Fruit fly (Drosophila melanogaster) whole organism, embryonic: Measurements from ENCODE around the gene HemK2.

Experiments
- Abd-B ChIP-seq: fragments of 200-800 bp; sonication (Bioruptor generic); optimal IDR thresholded peaks from 2 replicates; lab custom pipeline; 2018; ENCODE audit warnings: missing biosample characterization, mild to moderate bottlenecking, missing genetic modification characterization, moderate library complexity
- Ada2b ChIP-seq: fragments of 200-800 bp; sonication (Bioruptor generic); IDR thresholded peaks from 2 replicates; pipeline ENCODE4 v1.3.6; 2022; ENCODE audit warnings: missing biosample characterization, missing genetic modification characterization
- Aef1 ChIP-seq: fragments of 200-800 bp; sonication (Bioruptor generic); IDR thresholded peaks from 3 replicates; pipeline ENCODE4 v1.3.6; 2022; ENCODE audit warnings: missing biosample characterization, missing genetic modification characterization
- CG11504 ChIP-seq: fragments of 200-800 bp; sonication (Bioruptor generic); optimal IDR thresholded peaks from 3 replicates; lab custom pipeline; 2019; ENCODE audit warnings: missing biosample characterization, mild to moderate bottlenecking, missing genetic modification characterization, moderate library complexity
- CG12236 ChIP-seq: fragments of 200-800 bp; sonication (Bioruptor generic); optimal IDR thresholded peaks from 2 replicates; lab custom pipeline; 2016; ENCODE audit warnings: missing biosample characterization, missing genetic modification characterization
- CG13123 ChIP-seq: fragments of 200-800 bp; sonication (Bioruptor generic); optimal IDR thresholded peaks from 2 replicates; lab custom pipeline; 2016; ENCODE audit warnings: missing biosample characterization, missing genetic modification characterization
- CG15696 ChIP-seq: fragments of 200-800 bp; sonication (Bioruptor generic); optimal IDR thresholded peaks from 2 replicates; lab custom pipeline; 2019; ENCODE audit warnings: missing biosample characterization, mild to moderate bottlenecking, missing genetic modification characterization, moderate library complexity
- CG16863 ChIP-seq: fragments of 200-800 bp; sonication (Bioruptor generic); optimal IDR thresholded peaks from 3 replicates; lab custom pipeline; 2016; ENCODE audit warnings: missing biosample characterization, missing genetic modification characterization
- CG17361 ChIP-seq: fragments of 200-800 bp; sonication (Bioruptor generic); IDR thresholded peaks from 3 replicates; pipeline ENCODE4 v1.3.6; 2022; ENCODE audit warnings: missing biosample characterization, missing genetic modification characterization
- CG2120 ChIP-seq: fragments of 200-800 bp; sonication (Bioruptor generic); optimal IDR thresholded peaks from 3 replicates; lab custom pipeline; 2016; ENCODE audit warnings: missing biosample characterization, missing genetic modification characterization
- CG2889 ChIP-seq: fragments of 200-800 bp; sonication (Bioruptor generic); IDR thresholded peaks from 3 replicates; pipeline ENCODE4 v1.3.6; 2022; ENCODE audit warnings: missing biosample characterization, missing genetic modification characterization
- CG3163 ChIP-seq: fragments of 200-800 bp; sonication (Bioruptor generic); optimal IDR thresholded peaks from 3 replicates; lab custom pipeline; 2016; ENCODE audit warnings: missing biosample characterization, missing genetic modification characterization
- CG33557 ChIP-seq: fragments of 200-800 bp; sonication (Bioruptor generic); optimal IDR thresholded peaks from 2 replicates; lab custom pipeline; 2019; ENCODE audit warnings: missing biosample characterization, mild to moderate bottlenecking, missing genetic modification characterization, moderate library complexity
- CG3726 ChIP-seq: fragments of 200-800 bp; sonication (Bioruptor generic); IDR thresholded peaks from 3 replicates; pipeline ENCODE4, ENCODE4 v1.3.6; 2022; ENCODE audit warnings: missing biosample characterization, missing genetic modification characterization
- CG3838 ChIP-seq: fragments of 200-800 bp; sonication (Bioruptor generic); optimal IDR thresholded peaks from 3 replicates; lab custom pipeline; 2016; ENCODE audit warnings: missing biosample characterization, missing genetic modification characterization
- CG3847 ChIP-seq: fragments of 200-800 bp; sonication (Bioruptor generic); IDR thresholded peaks from 2 replicates; pipeline ENCODE4 v1.3.6; 2022; ENCODE audit warnings: missing biosample characterization, missing genetic modification characterization
- CG43689 ChIP-seq: fragments of 200-800 bp; sonication (Bioruptor generic); IDR thresholded peaks from 2 replicates; pipeline ENCODE4 v1.3.6; 2022; ENCODE audit warnings: missing biosample characterization, missing genetic modification characterization
- CG7271 ChIP-seq: fragments of 200-800 bp; sonication (Bioruptor generic); optimal IDR thresholded peaks from 2 replicates; lab custom pipeline; 2018; ENCODE audit warnings: missing biosample characterization, mild to moderate bottlenecking, missing genetic modification characterization, moderate library complexity
- CG7839 ChIP-seq: fragments of 200-800 bp; sonication (Bioruptor generic); optimal IDR thresholded peaks from 3 replicates; lab custom pipeline; 2018; ENCODE audit warnings: missing biosample characterization, mild to moderate bottlenecking, missing genetic modification characterization, moderate library complexity
- CG7987 ChIP-seq: fragments of 200-800 bp; sonication (Bioruptor generic); optimal IDR thresholded peaks from 2 replicates; lab custom pipeline; 2018; ENCODE audit warnings: missing biosample characterization, mild to moderate bottlenecking, missing genetic modification characterization, moderate library complexity
- CG8359 ChIP-seq: fragments of 200-800 bp; sonication (Bioruptor generic); optimal IDR thresholded peaks from 2 replicates; lab custom pipeline; 2017; ENCODE audit warnings: missing biosample characterization, mild to moderate bottlenecking, missing genetic modification characterization, borderline replicate concordance
- CG9797 ChIP-seq: fragments of 200-800 bp; sonication (Bioruptor generic); optimal IDR thresholded peaks from 3 replicates; lab custom pipeline; 2018; ENCODE audit warnings: missing biosample characterization, mild to moderate bottlenecking, missing genetic modification characterization
- D ChIP-seq, 2 experiments: fragments of 200-800 bp in 1 of 2; fragments of >200 bp in 1 of 2; sonication (Bioruptor generic) in 1 of 2; optimal IDR thresholded peaks; 2 replicates in 1 of 2; 3 replicates in 1 of 2; lab custom pipeline; 2017; ENCODE audit warnings: mild to moderate bottlenecking in 1 of 2, missing biosample characterization in 1 of 2, missing genetic modification characterization in 1 of 2, missing genetic modification reagents in 1 of 2
- E2f1 ChIP-seq: fragments of 200-800 bp; sonication (Bioruptor generic); IDR thresholded peaks from 2 replicates; pipeline ENCODE4 v1.3.6; 2022; ENCODE audit warnings: missing biosample characterization, missing genetic modification characterization
- Elba2 ChIP-seq: fragments of 200-800 bp; sonication (Bioruptor generic); optimal IDR thresholded peaks from 3 replicates; lab custom pipeline; 2016; ENCODE audit warnings: missing biosample characterization, missing genetic modification characterization
- HLH54F ChIP-seq: fragments of 200-800 bp; sonication (Bioruptor generic); optimal IDR thresholded peaks from 3 replicates; lab custom pipeline; 2016; ENCODE audit warnings: missing biosample characterization, missing genetic modification characterization
- Hr3 ChIP-seq: fragments of 200-800 bp; sonication (Bioruptor generic); optimal IDR thresholded peaks from 3 replicates; lab custom pipeline; 2016; ENCODE audit warnings: missing biosample characterization, missing genetic modification characterization
- Hr39 ChIP-seq: fragments of >200 bp; optimal IDR thresholded peaks from 2 replicates; lab custom pipeline; 2017
- Hr78 ChIP-seq, 2 experiments: fragments of 200-800 bp in 1 of 2; fragments of >200 bp in 1 of 2; sonication (Bioruptor generic) in 1 of 2; optimal IDR thresholded peaks; 2 replicates each; lab custom pipeline; 2017 to 2019; ENCODE audit warnings: missing biosample characterization in 2 of 2, missing genetic modification characterization in 2 of 2, mild to moderate bottlenecking in 1 of 2, moderate library complexity in 1 of 2
- NC2β ChIP-seq: fragments of 200-800 bp; sonication (Bioruptor generic); optimal IDR thresholded peaks from 2 replicates; lab custom pipeline; 2016; ENCODE audit warnings: missing biosample characterization, missing genetic modification characterization
- NFAT ChIP-seq: fragments of 200-800 bp; sonication (Bioruptor generic); IDR thresholded peaks from 2 replicates; pipeline ENCODE4 v1.3.6; 2022; ENCODE audit warnings: missing biosample characterization, missing genetic modification characterization
- Neu2 ChIP-seq: fragments of 200-800 bp; sonication (Bioruptor generic); optimal IDR thresholded peaks from 3 replicates; lab custom pipeline; 2016; ENCODE audit warnings: missing biosample characterization, missing genetic modification characterization, borderline replicate concordance
- Rx ChIP-seq: fragments of 200-800 bp; sonication (Bioruptor generic); IDR thresholded peaks from 2 replicates; pipeline ENCODE4 v1.3.6; 2022; ENCODE audit warnings: missing biosample characterization, missing genetic modification characterization
- Scr ChIP-seq: fragments of 200-800 bp; sonication (Bioruptor generic); IDR thresholded peaks from 2 replicates; pipeline ENCODE4 v1.3.6; 2022; ENCODE audit warnings: missing biosample characterization, missing genetic modification characterization; ENCODE audit not compliant: partially characterized antibody
- Xbp1 ChIP-seq: fragments of 200-800 bp; sonication (Bioruptor generic); optimal IDR thresholded peaks from 3 replicates; lab custom pipeline; 2016; ENCODE audit warnings: missing biosample characterization, mild to moderate bottlenecking, missing genetic modification characterization
- btn ChIP-seq: fragments of 200-800 bp; sonication (Bioruptor generic); optimal IDR thresholded peaks from 2 replicates; lab custom pipeline; 2016; ENCODE audit warnings: missing biosample characterization, missing genetic modification characterization
- croc ChIP-seq: fragments of 200-800 bp; sonication (Bioruptor generic); conservative IDR thresholded peaks from 3 replicates; pipeline ENCODE4 v1.3.6; 2022; ENCODE audit warnings: missing biosample characterization, missing genetic modification characterization
- dmrt11E ChIP-seq: fragments of 200-800 bp; sonication (Bioruptor generic); optimal IDR thresholded peaks from 3 replicates; lab custom pipeline; 2018; ENCODE audit warnings: missing biosample characterization, mild to moderate bottlenecking, missing genetic modification characterization, moderate library complexity
- esg ChIP-seq: fragments of 200-800 bp; sonication (Bioruptor generic); conservative IDR thresholded peaks from 2 replicates; pipeline ENCODE4 v1.3.6; 2022; ENCODE audit warnings: missing biosample characterization, missing genetic modification characterization
- fd96Cb ChIP-seq: fragments of 200-800 bp; sonication (Bioruptor generic); optimal IDR thresholded peaks from 2 replicates; lab custom pipeline; 2018; ENCODE audit warnings: missing biosample characterization, mild to moderate bottlenecking, missing genetic modification characterization, moderate library complexity
- hkb ChIP-seq, 2 experiments: fragments of 200-800 bp in 1 of 2; fragments of >200 bp in 1 of 2; sonication (Bioruptor generic) in 1 of 2; IDR thresholded peaks in 1 of 2; optimal IDR thresholded peaks in 1 of 2; 2 replicates each; pipeline versions ENCODE4 v1.3.6 to Lab custom; 2017 to 2022; ENCODE audit warnings: missing biosample characterization in 1 of 2, missing genetic modification characterization in 1 of 2
- hth ChIP-seq: fragments of >200 bp; optimal IDR thresholded peaks from 2 replicates; lab custom pipeline; 2017; ENCODE audit warnings: inconsistent platforms
- insv ChIP-seq, 2 experiments: fragments of 200-800 bp; sonication (Bioruptor generic); optimal IDR thresholded peaks; 3 replicates each; lab custom pipeline; 2016 to 2018; ENCODE audit warnings: missing biosample characterization in 2 of 2, missing genetic modification characterization in 2 of 2
- lbe ChIP-seq: fragments of 200-800 bp; sonication (Bioruptor generic); optimal IDR thresholded peaks from 2 replicates; lab custom pipeline; 2016; ENCODE audit warnings: missing biosample characterization, mild to moderate bottlenecking, missing genetic modification characterization
- lmd ChIP-seq: fragments of 200-800 bp; sonication (Bioruptor generic); IDR thresholded peaks from 2 replicates; pipeline ENCODE4 v1.3.6; 2022; ENCODE audit warnings: missing biosample characterization, missing genetic modification characterization
- nerfin-2 ChIP-seq: fragments of 200-800 bp; sonication (Bioruptor generic); IDR thresholded peaks from 2 replicates; pipeline ENCODE4 v1.3.6; 2022; ENCODE audit warnings: missing biosample characterization, missing genetic modification characterization; ENCODE audit not compliant: partially characterized antibody
- odd ChIP-seq: fragments of 200-800 bp; sonication (Bioruptor generic); optimal IDR thresholded peaks from 2 replicates; lab custom pipeline; 2017; ENCODE audit warnings: missing biosample characterization, mild to moderate bottlenecking, missing genetic modification characterization
- so ChIP-seq: fragments of 200-800 bp; sonication (Bioruptor generic); IDR thresholded peaks from 3 replicates; pipeline ENCODE4 v1.3.6; 2022; ENCODE audit warnings: missing biosample characterization, missing genetic modification characterization
- tna ChIP-seq: fragments of 200-800 bp; sonication (Bioruptor generic); IDR thresholded peaks from 2 replicates; pipeline ENCODE4 v1.3.6; 2022; ENCODE audit warnings: missing biosample characterization, missing genetic modification characterization; ENCODE audit not compliant: partially characterized antibody
- wek ChIP-seq: fragments of 200-800 bp; sonication (Bioruptor generic); optimal IDR thresholded peaks from 3 replicates; lab custom pipeline; 2018; ENCODE audit warnings: missing biosample characterization, mild to moderate bottlenecking, missing genetic modification characterization, moderate library complexity
- yki ChIP-seq: fragments of >200 bp; optimal IDR thresholded peaks from 3 replicates; lab custom pipeline; 2018

Gene HemK2

DNA sequence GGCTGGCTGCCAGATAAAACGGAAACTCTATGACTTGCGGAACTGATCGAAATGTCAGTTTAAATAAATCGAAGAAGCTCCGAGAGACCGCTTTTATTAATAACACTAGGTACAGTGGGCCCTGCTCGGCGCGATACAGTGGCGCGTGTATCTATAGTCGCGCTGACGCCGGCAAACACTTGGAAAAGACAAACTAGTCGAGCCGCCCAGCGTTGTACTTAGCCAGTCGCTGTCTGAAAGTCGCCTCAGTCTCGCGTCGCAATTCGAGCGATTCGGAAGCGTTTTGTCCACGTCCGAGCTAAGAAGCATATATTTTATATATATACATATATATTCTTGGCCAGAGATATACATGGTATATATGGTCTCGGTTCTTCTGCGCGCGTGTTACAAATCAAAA lies 29.6 kb downstream of the HemK2 start (continued):
- no peak for TF ChIP-seq Hr78 (GFP tag; optimal IDR thresholded peaks at IDR 0.05; lab: Kevin White, UChicago)
- TF ChIP-seq nerfin-2 (GFP tag; lab: Robert Waterston, UW): no peak
- TF ChIP-seq CG33557 (GFP tag; lab: Kevin White, UChicago): no peak
- no peak for TF ChIP-seq CG13123 (GFP tag; lab: Kevin White, UChicago)
- TF ChIP-seq Elba2: no peak
- no peak for TF ChIP-seq Neu2 (GFP tag; lab: Kevin White, UChicago)
- no peak for TF ChIP-seq CG15696 (tag; lab: Kevin White, UChicago)
- no peak for TF ChIP-seq btn (GFP tag; lab: Kevin White, UChicago)
- TF ChIP-seq Xbp1 (GFP tag; lab: Kevin White, UChicago): peak; percentile 46
- TF ChIP-seq D (optimal IDR thresholded peaks at IDR 0.05; lab: Kevin White, UChicago): no peak
- no peak for TF ChIP-seq D (GFP tag; optimal IDR thresholded peaks at IDR 0.05; lab: Kevin White, UChicago)
- no peak for TF ChIP-seq CG3726 (GFP tag; lab: Robert Waterston, UW)
- no peak for TF ChIP-seq dmrt11E (tag; lab: Kevin White, UChicago)
- no peak for TF ChIP-seq Hr3 (GFP tag; lab: Kevin White, UChicago)
- 0 out of 2 replicates have a peak, but pooled peaks have one; percentile 21 for TF ChIP-seq esg (GFP tag; lab: Robert Waterston, UW)
- TF ChIP-seq CG3163 (GFP tag; lab: Kevin White, UChicago): no peak
- no peak for TF ChIP-seq CG2889 (GFP tag; lab: Robert Waterston, UW)
- TF ChIP-seq CG7839 (tag; lab: Kevin White, UChicago): peak; percentile 59
- TF ChIP-seq CG16863 (GFP tag; lab: Kevin White, UChicago): no peak
- peak; percentile 52; the same call in 1 of the 2 replicates for TF ChIP-seq lmd
- TF ChIP-seq hth (lab: Kevin White, UChicago): no peak
- no peak for TF ChIP-seq yki (lab: Kevin White, UChicago)
- no peak for TF ChIP-seq fd96Cb (tag; lab: Kevin White, UChicago)
- TF ChIP-seq CG9797: no peak
- peak; percentile 54 for TF ChIP-seq E2f1 (GFP tag; lab: Robert Waterston, UW)
- peak; percentile 44; the same call in 1 of the 2 replicates for TF ChIP-seq CG3847
- TF ChIP-seq lbe (GFP tag; lab: Kevin White, UChicago): no peak
- TF ChIP-seq hkb (optimal IDR thresholded peaks at IDR 0.05; lab: Kevin White, UChicago): no peak
- peak; percentile 15; the same call in 1 of the 2 replicates for TF ChIP-seq hkb (GFP tag; IDR thresholded peaks at IDR 0.05; lab: Robert Waterston, UW)
- no peak for TF ChIP-seq CG12236 (GFP tag; lab: Kevin White, UChicago)
- no peak for TF ChIP-seq insv (GFP tag; optimal IDR thresholded peaks at IDR 0.05; lab: Kevin White, UChicago)
- no peak for TF ChIP-seq HLH54F (GFP tag; lab: Kevin White, UChicago)
- TF ChIP-seq odd (GFP tag; lab: Kevin White, UChicago): no peak
- TF ChIP-seq Ada2b (GFP tag; lab: Robert Waterston, UW): no peak
- TF ChIP-seq CG2120 (GFP tag; lab: Kevin White, UChicago): peak; percentile 62
- TF ChIP-seq so: no peak
- no peak for TF ChIP-seq Scr (GFP tag; lab: Robert Waterston, UW)
- TF ChIP-seq wek (GFP tag; lab: Kevin White, UChicago): no peak
- TF ChIP-seq croc (GFP tag; lab: Robert Waterston, UW): no peak
- peak; percentile 84 for TF ChIP-seq CG8359 (GFP tag; lab: Kevin White, UChicago)
- no peak for TF ChIP-seq NC2β (GFP tag; lab: Kevin White, UChicago)
- TF ChIP-seq CG3838 (GFP tag; lab: Kevin White, UChicago): no peak
- no peak for TF ChIP-seq tna (GFP tag; lab: Robert Waterston, UW)
- no peak; the same call in 1 of the 2 replicates for TF ChIP-seq Rx (GFP tag; lab: Robert Waterston, UW)
- no peak for TF ChIP-seq Abd-B (GFP tag; lab: Kevin White, UChicago)
- peak; percentile 93 for TF ChIP-seq NFAT (GFP tag; lab: Robert Waterston, UW)
- no peak for TF ChIP-seq CG43689 (GFP tag; lab: Robert Waterston, UW)
- TF ChIP-seq Aef1 (GFP tag; lab: Robert Waterston, UW): no peak
- TF ChIP-seq Hr39 (lab: Kevin White, UChicago): no peak
- TF ChIP-seq CG7987 (GFP tag; lab: Kevin White, UChicago): peak; percentile 51
- TF ChIP-seq CG7271 (tag; lab: Kevin White, UChicago): no peak
- no peak for TF ChIP-seq CG17361 (GFP tag; lab: Robert Waterston, UW)
- peak; percentile 50 for TF ChIP-seq CG11504
